Fruit fly (Drosophila melanogaster): ENCODE data around the gene CG33159.

The CG33159 gene

DNA sequence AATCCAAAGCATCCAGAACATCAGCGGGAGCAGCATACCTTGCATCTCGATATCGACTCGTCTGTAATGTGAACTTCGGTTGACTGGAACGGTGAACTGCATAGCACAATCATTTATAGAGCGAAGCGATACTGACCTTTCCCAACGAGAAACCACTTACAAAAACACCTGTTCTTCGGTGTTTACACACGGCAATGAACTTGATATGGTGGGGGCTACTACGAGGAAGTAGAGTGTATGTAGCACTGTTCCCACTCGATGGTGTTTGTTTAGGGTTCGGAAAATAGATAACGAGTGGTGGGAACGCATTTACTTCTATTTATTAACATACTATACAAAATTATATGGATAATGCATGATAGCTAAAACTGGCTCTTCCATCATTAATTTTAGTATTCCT lies 4.6 kb upstream of the CG33159 start, which contains the start of the genes CG32269 and CG32270:
CG32269 (minus strand) TSS at position 91 of the 400 bp plus-strand sequence.
CG32270 (minus strand) TSS at position 91 of the 400 bp plus-strand sequence.
- TF ChIP-seq noc (tag; optimal IDR thresholded peaks at IDR 0.05) = no peak

DNA sequence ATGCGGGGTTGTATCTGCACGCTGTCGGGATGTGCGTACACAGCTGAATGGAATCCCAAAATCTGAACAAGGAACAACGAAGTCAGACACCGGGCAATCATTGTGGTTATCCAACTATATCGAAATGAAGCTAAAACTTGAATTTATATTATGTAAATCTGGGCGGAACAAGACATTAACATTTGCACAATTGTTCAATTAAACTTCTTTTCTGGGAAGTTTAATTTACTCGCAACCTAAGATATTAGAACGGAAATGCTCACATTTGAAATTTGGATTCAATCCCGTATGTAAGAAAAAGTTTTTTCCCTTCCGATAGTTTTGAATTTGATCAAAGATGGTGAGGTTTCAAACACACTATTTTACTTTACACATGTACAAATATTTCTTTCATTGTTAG lies 2.0 kb upstream of the CG33159 start, which contains the start of gene CG33160:
CG33160 (minus strand) TSS at position 101 of the 400 bp plus-strand sequence.
- no peak for TF ChIP-seq noc (tag; optimal IDR thresholded peaks at IDR 0.05)

DNA sequence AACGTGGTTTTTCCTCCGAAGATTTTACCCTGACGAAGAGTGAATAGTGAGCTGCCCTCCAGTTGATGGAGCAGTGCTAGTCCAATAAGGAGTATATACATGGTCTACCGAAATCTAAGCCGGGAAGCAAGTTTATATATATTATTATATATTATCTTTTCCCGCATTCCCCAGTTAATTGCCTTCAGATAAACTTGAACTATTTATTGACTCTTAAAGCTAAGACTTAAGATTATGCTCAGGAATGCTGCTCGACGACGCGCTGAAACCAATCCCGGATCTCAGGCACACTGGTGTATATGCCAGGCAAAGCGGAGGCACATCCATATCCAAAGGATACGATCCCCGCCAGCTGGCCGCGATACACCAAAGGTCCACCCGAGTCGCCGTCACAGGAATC lies 1.1 kb upstream of the CG33159 start, which contains the start of gene CG32277:
CG32277 (minus strand) TSS at position 101 of the 400 bp plus-strand sequence.
- no peak for TF ChIP-seq noc (tag; optimal IDR thresholded peaks at IDR 0.05)

DNA sequence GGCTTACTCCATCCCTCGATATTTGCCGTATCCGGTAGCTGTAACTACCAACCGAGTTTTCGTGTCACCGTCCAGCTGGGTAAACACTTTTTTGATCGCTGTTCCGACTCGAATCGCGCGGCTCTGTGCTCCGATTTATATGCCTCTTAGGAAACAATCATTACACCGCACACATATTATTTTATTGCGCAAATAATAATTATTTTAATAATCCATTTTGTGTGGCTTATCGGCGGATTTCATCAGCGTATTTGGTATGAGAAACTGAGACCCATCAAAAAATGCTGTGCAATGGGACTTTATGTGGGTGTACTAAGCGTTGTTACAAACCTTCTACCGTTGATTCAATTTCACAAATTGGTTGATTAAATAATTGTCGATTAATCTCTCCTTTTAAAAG lies 1.2 kb downstream of the CG33159 start, which contains the start of gene CG32271:
CG32271 (minus strand) TSS at position 101 of the 400 bp plus-strand sequence.
- TF ChIP-seq noc (tag; optimal IDR thresholded peaks at IDR 0.05) = no peak

DNA sequence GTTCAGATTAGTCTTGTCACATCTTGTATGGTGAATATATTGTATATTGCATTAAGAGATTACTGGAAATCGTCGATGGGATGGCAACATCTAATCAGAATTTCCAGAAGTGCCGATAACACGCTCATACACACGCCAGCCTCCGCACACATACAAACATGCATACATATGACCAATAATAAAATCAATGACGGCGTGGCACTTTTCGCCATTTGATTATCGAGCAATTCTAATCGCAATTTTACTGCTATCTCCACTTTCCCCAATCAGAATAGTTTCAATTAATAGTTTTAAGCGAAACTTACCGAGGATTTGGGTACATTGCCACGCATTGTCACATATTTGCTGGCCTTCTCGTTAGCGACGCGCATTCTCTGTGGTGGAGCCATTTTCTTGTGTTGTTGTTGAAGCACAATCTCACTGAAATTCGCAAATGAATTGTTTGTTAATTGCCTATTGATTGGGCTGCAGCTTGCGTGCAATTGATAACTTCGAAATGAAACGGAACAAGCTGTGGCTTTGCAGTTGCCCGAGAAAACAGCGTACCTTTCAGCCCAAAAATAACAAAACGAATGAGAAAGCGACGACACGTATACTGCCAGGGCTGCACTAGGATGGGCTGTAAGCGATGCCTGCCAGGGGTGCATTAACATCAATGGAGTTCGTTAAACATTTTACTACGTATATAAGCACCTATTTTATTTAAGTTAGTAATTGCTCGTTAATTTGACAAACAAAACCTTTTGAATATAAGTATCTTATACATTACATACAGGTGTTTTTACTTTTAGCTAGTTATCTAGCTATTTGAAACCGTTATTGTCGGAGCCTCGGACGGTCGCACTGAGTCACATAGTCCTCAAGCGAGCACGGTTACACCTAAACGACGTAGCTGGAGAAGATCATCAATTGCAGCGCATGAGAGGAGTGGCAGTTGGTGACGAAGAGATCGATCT lies 5.5 kb downstream of the CG33159 start, which contains the start of the genes CG32276 and gry:
CG32276 (minus strand) TSS at position 601 of the 956 bp plus-strand sequence.
gry (plus strand) TSS at position 644 of the 956 bp plus-strand sequence.
- peak; percentile 82 for TF ChIP-seq noc (tag; optimal IDR thresholded peaks at IDR 0.05)

DNA sequence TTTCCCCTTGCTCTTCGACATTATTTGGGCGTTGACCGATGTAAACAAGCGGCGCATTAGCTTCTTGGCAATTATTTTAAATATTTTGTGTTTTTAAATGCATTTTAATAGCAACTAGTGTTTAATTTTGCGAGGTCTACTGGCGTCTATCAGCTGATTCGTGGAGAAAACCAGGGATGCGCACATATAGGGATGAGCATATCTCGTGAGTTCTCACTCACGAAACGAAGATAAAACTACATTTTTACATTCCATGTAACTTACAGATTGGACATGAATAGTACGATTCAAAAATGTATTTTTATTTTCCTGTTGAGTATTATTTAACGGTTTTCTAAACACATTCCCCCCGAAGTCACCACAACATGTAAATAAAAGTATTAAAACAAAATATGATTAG lies 6.8 kb downstream of the CG33159 start, which contains the start of gene CG14966:
CG14966 (minus strand) TSS at position 168 of the 400 bp plus-strand sequence.
- no peak for TF ChIP-seq noc (tag; optimal IDR thresholded peaks at IDR 0.05)

DNA sequence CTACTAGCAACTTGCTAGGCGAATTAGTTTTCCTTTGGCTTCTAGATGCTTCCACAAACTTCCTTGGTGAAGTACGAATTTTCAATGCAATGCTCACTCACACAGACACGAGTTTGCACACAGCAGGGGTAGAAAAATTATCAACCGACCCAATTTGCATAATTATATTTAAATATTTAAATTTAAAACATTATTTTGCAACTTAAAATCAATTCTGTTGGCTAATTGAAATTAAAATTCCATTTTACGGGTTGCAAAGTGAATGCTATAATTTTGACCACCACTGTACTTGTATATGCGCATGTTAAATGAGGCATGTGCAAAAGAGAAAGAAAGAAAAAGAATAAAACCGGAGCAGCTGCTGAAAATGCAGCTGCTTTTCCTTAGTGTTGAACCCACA lies 10.2 kb downstream of the CG33159 start:
- TF ChIP-seq noc (tag; optimal IDR thresholded peaks at IDR 0.05) = peak; percentile 93

DNA sequence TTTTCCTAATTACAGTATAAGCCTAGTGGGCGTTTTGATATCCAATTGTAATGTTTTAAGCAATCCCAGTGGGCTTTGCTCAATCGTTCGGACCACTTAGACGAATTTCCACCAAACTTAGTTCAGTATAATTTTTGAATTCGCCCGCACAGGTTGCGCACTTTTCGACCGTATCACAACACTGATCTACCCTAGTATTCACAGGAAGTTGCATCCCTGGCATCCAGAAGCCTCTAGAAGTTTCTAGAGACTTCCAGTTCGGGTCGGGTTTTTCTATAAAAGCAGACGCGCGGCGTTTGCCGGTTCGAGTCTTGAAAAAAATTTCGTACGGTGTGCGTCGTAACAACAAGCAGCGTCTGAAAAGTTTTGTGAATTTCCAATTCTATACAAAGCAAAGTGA lies 11.3 kb downstream of the CG33159 start, which contains the start of gene Hsp83:
Hsp83 (plus strand) TSS at position 58 of the 400 bp plus-strand sequence.
- peak; percentile 87 for TF ChIP-seq noc (tag; optimal IDR thresholded peaks at IDR 0.05)

DNA sequence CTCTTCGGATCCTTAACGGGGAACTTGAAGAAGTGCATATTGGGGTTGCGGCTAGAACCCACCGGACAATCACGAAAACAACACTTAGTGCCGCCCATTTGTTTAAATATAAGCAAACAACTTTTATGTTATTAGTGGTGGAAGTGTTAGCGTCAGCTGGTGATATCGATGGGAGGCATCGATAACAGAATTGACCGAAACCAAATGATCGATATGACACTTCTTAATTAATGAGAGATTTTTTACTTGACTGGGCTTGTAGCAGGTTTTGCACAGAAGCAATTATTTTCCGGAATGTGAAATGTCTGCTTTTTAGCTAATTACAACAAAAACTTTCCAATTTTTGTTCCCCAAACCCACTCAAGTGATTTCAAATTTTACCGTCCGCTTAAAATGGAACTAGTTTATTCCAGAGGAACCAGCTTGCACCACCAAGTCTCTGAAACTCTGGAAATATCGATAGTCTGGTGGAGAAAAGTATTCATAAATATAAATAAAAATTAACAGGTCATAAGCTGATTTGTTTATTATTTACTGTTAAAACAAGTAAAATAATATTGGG lies 11.8 kb downstream of the CG33159 start, which contains the start of gene CG14965:
CG14965 (minus strand) TSS at position 159 of the 562 bp plus-strand sequence.
- no peak for TF ChIP-seq noc (tag; optimal IDR thresholded peaks at IDR 0.05)

DNA sequence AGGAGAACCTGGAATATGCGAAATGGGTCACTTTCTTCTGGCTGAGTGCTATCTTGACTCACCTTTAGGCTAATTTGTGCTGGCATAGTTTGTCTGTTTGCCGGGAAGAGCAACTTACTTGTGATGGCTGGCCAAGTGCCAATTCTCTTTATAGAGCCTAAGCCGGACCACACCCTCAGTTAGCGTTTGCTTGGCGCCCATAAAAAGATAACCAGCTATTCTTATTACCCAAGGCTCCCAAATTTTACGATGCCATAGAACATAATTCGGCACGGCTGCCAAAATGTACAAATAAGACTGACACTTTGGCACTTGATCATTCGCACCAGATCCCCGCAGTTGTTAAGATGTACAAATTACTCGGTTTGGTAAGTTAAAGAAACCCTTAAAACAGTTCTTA lies 14.6 kb downstream of the CG33159 start, which contains the start of the genes CG42525 and CG14958:
CG42525 (minus strand) TSS at position 101 of the 400 bp plus-strand sequence.
CG14958 (plus strand) TSS at position 332 of the 400 bp plus-strand sequence.
- TF ChIP-seq noc (tag; optimal IDR thresholded peaks at IDR 0.05) = no peak

DNA sequence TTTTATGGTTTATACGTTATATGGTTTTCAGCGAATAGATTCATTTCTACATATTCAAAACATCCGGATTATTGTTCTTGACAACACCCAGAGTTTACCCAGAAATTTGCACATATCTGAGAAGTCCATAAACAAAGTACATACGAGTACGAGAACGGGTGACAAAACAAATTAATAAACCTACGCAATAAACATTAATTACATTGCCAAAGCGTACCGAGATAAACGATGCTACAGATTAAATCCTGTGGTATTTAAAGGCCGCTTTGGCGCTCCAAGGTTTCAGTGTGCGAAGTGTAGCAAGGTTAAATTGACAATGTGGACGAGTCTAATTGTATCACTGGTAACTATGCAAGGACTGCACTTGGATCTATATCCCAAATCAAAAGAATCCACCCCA lies 17.0 kb downstream of the CG33159 start, which contains the start of gene CG14957:
CG14957 (plus strand) TSS at position 301 of the 400 bp plus-strand sequence.
- TF ChIP-seq noc (tag; optimal IDR thresholded peaks at IDR 0.05) = peak; percentile 39

DNA sequence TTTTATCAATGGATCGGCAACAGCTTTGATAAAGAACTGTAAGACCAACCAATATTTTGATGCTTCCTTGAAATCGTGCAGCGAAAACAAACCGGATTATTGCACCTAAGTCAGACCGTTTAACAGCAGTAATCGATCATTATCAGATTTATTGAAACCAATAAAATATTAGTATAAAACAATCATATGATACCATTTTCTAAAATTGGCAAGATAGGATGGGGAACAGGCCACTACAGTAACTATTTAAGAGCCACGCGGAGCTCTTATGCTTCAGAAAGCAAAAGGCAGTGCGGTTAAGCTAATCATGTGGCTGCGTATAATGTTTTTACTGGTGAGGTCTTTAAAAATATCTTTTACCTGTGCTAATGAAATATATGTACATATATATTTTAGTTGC lies 17.9 kb downstream of the CG33159 start, which contains the start of gene CG32284:
CG32284 (plus strand) TSS at position 301 of the 400 bp plus-strand sequence.
- TF ChIP-seq noc (tag; optimal IDR thresholded peaks at IDR 0.05) = no peak

DNA sequence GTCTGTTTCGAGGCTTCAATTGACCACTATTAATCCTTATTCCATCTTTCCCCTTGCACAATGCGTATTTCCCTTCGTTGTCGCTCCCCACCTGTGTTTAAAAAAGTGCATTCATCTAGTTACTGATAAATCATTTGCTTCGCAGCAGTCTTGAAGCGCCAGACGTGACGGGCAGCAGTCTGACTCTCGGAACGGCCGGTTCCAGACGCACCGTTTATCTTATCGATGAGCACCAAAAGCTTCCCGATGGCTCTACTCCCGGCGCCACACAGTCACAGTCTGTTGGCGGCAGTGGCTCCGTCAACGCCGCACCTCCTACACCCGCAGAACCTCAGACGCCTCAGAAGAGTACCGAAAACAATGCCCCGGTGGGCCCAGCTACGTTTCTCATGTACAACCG lies 20.1 kb downstream of the CG33159 start, which contains the start of gene CG42494:
CG42494 (plus strand) TSS at position 301 of the 400 bp plus-strand sequence.
- no peak for TF ChIP-seq noc (tag; optimal IDR thresholded peaks at IDR 0.05)

DNA sequence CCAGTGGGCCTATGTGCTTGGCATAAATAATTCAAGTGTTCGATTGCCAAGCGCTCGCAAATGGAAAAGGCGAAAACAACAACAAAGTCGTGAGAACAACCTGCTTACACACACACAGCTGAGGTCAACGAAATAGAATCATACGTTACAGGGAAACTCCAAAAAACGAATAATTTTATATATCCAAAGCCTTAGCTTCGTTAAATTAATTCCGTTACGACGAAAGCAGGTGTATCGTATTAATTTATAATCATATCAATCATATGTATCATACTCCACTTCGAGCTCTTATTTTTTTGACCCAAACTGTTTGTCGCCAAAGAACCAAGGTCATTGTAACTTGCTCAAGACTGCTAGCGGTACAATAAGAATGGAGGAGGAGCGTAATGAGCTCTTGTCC lies 24.8 kb downstream of the CG33159 start:
- peak; percentile 84 for TF ChIP-seq noc (tag; optimal IDR thresholded peaks at IDR 0.05)

DNA sequence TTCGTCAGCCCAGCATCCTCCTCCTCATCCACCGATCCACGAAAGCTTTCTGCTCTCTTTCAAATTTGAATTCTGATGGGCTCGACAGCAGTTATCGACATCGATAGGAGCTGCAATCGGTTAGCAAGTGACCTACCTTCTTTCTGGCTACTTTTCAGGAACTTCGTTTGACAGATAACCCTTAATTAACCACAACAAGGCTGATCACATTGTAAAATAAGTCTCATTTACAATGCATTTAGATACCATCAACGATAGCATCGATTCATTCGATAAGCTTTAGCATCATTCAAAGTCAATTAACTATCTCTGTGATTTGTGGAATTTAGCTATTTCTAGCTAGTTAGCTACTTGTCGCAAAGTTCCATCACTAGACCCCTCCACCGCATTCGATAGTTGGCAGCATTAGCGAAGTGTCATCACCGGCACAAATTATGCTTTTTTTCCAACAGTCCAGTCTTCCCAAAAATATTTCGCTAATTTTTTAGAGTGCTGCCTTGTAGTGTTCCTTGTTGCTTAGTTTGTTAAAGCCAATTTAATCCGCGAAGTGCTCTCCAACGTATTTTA lies 25.6 kb downstream of the CG33159 start, which contains the start of the genes MnM and Girdin:
MnM (minus strand) TSS at position 51 of the 567 bp plus-strand sequence.
Girdin (plus strand) TSS at position 401 of the 567 bp plus-strand sequence.
- no peak for TF ChIP-seq noc (tag; optimal IDR thresholded peaks at IDR 0.05)
